Fruit fly (Drosophila melanogaster) whole organism, embryonic: ENCODE results near the gene Parg.

ENCODE experiments used
- Ada2b ChIP-seq: fragments of 200-800 bp; sonication (Bioruptor generic); IDR thresholded peaks from 2 replicates; pipeline ENCODE4 v1.3.6; 2022; ENCODE audit warnings: missing biosample characterization, missing genetic modification characterization
- B-H2 ChIP-seq: fragments of 200-800 bp; sonication (Bioruptor generic); optimal IDR thresholded peaks from 2 replicates; lab custom pipeline; 2018; ENCODE audit warnings: missing biosample characterization, mild to moderate bottlenecking, missing genetic modification characterization
- CG10543 ChIP-seq: fragments of 200-800 bp; sonication (Bioruptor generic); optimal IDR thresholded peaks from 3 replicates; lab custom pipeline; 2017; ENCODE audit warnings: missing biosample characterization, mild to moderate bottlenecking, missing genetic modification characterization, moderate library complexity
- CG10565 ChIP-seq: fragments of 200-800 bp; sonication (Bioruptor generic); optimal IDR thresholded peaks from 3 replicates; lab custom pipeline; 2016; ENCODE audit warnings: missing biosample characterization, mild to moderate bottlenecking, missing genetic modification characterization
- CG10959 ChIP-seq: fragments of 200-800 bp; sonication (Bioruptor generic); IDR thresholded peaks from 2 replicates; pipeline ENCODE4 v1.3.6; 2022; ENCODE audit warnings: missing biosample characterization, missing genetic modification characterization
- CG11398 ChIP-seq: fragments of 200-800 bp; sonication (Bioruptor generic); optimal IDR thresholded peaks from 2 replicates; lab custom pipeline; 2016; ENCODE audit warnings: missing biosample characterization, missing genetic modification characterization
- CG16815 ChIP-seq: fragments of 200-800 bp; sonication (Bioruptor generic); optimal IDR thresholded peaks from 3 replicates; lab custom pipeline; 2017; ENCODE audit warnings: missing biosample characterization, mild to moderate bottlenecking, missing genetic modification characterization
- CG1832 ChIP-seq: fragments of 200-800 bp; sonication (Bioruptor generic); optimal IDR thresholded peaks from 2 replicates; lab custom pipeline; 2017; ENCODE audit warnings: missing biosample characterization, mild to moderate bottlenecking, missing genetic modification characterization, inconsistent platforms
- CG2875 ChIP-seq: fragments of 200-800 bp; sonication (Bioruptor generic); optimal IDR thresholded peaks from 2 replicates; lab custom pipeline; 2017; ENCODE audit warnings: missing biosample characterization, mild to moderate bottlenecking, missing genetic modification characterization, missing genetic modification reagents
- CG34376 ChIP-seq: fragments of 200-800 bp; sonication (Bioruptor generic); optimal IDR thresholded peaks from 2 replicates; lab custom pipeline; 2018; ENCODE audit warnings: missing biosample characterization, mild to moderate bottlenecking, missing genetic modification characterization
- CG4328 ChIP-seq: fragments of 200-800 bp; sonication (Bioruptor generic); optimal IDR thresholded peaks from 3 replicates; lab custom pipeline; 2017; ENCODE audit warnings: missing biosample characterization, missing genetic modification reagents, missing genetic modification characterization
- CG5180 ChIP-seq: fragments of 200-800 bp; sonication (Bioruptor generic); optimal IDR thresholded peaks from 3 replicates; lab custom pipeline; 2017; ENCODE audit warnings: missing biosample characterization, missing genetic modification characterization, mild to moderate bottlenecking, moderate library complexity, missing genetic modification reagents
- CG6175 ChIP-seq: fragments of 200-800 bp; sonication (Bioruptor generic); IDR thresholded peaks from 3 replicates; pipeline ENCODE4 v1.3.6; 2022; ENCODE audit warnings: missing biosample characterization, missing genetic modification characterization
- CG7745 ChIP-seq: fragments of 200-800 bp; sonication (Bioruptor generic); optimal IDR thresholded peaks from 2 replicates; lab custom pipeline; 2018; ENCODE audit warnings: missing biosample characterization, mild to moderate bottlenecking, missing genetic modification characterization, moderate library complexity
- CG7839 ChIP-seq: fragments of 200-800 bp; sonication (Bioruptor generic); optimal IDR thresholded peaks from 3 replicates; lab custom pipeline; 2018; ENCODE audit warnings: missing biosample characterization, mild to moderate bottlenecking, missing genetic modification characterization, moderate library complexity
- CG8281 ChIP-seq: fragments of 200-800 bp; sonication (Bioruptor generic); optimal IDR thresholded peaks from 2 replicates; lab custom pipeline; 2018; ENCODE audit warnings: missing biosample characterization, mild to moderate bottlenecking, missing genetic modification characterization, moderate library complexity
- CG8765 ChIP-seq: fragments of 200-800 bp; sonication (Bioruptor generic); IDR thresholded peaks from 2 replicates; pipeline ENCODE4 v1.3.6; 2022; ENCODE audit warnings: missing biosample characterization, missing genetic modification characterization
- Dp ChIP-seq: fragments of 200-800 bp; sonication (Bioruptor generic); optimal IDR thresholded peaks from 2 replicates; lab custom pipeline; 2018; ENCODE audit warnings: missing biosample characterization, mild to moderate bottlenecking, missing genetic modification characterization, moderate library complexity
- E2f1 ChIP-seq: fragments of 200-800 bp; sonication (Bioruptor generic); IDR thresholded peaks from 2 replicates; pipeline ENCODE4 v1.3.6; 2022; ENCODE audit warnings: missing biosample characterization, missing genetic modification characterization
- E2f2 ChIP-seq: fragments of 200-800 bp; sonication (Bioruptor generic); IDR thresholded peaks from 2 replicates; pipeline ENCODE4 v1.3.6; 2022; ENCODE audit warnings: missing biosample characterization, missing genetic modification characterization
- Ets97D ChIP-seq: fragments of 200-800 bp; sonication (Bioruptor generic); optimal IDR thresholded peaks from 3 replicates; lab custom pipeline; 2016; ENCODE audit warnings: missing biosample characterization, missing genetic modification characterization
- HLH3B ChIP-seq: fragments of 200-800 bp; sonication (Bioruptor generic); IDR thresholded peaks from 2 replicates; pipeline ENCODE4 v1.3.6; 2022; ENCODE audit warnings: missing biosample characterization, missing genetic modification characterization
- Hmr ChIP-seq: fragments of 200-800 bp; sonication (Bioruptor generic); optimal IDR thresholded peaks from 3 replicates; lab custom pipeline; 2017; ENCODE audit warnings: mild to moderate bottlenecking, missing biosample characterization, missing genetic modification reagents, missing genetic modification characterization
- Hr3 ChIP-seq: fragments of 200-800 bp; sonication (Bioruptor generic); optimal IDR thresholded peaks from 3 replicates; lab custom pipeline; 2016; ENCODE audit warnings: missing biosample characterization, missing genetic modification characterization
- Hr39 ChIP-seq: fragments of >200 bp; optimal IDR thresholded peaks from 2 replicates; lab custom pipeline; 2017
- Hsf ChIP-seq: fragments of 200-800 bp; sonication (Bioruptor generic); optimal IDR thresholded peaks from 3 replicates; lab custom pipeline; 2016; ENCODE audit warnings: missing biosample characterization, missing genetic modification characterization
- Lim3 ChIP-seq: fragments of 200-800 bp; sonication (Bioruptor generic); IDR thresholded peaks from 2 replicates; pipeline ENCODE4 v1.3.6; 2022; ENCODE audit warnings: missing biosample characterization, missing genetic modification characterization
- NC2α ChIP-seq: fragments of 200-800 bp; sonication (Bioruptor generic); optimal IDR thresholded peaks from 2 replicates; lab custom pipeline; 2016; ENCODE audit warnings: missing biosample characterization, missing genetic modification characterization
- NFAT ChIP-seq: fragments of 200-800 bp; sonication (Bioruptor generic); IDR thresholded peaks from 2 replicates; pipeline ENCODE4 v1.3.6; 2022; ENCODE audit warnings: missing biosample characterization, missing genetic modification characterization
- NK7.1 ChIP-seq: fragments of 200-800 bp; sonication (Bioruptor generic); optimal IDR thresholded peaks from 3 replicates; lab custom pipeline; 2016; ENCODE audit warnings: missing biosample characterization, missing genetic modification characterization
- Six4 ChIP-seq: fragments of 200-800 bp; sonication (Bioruptor generic); optimal IDR thresholded peaks from 2 replicates; lab custom pipeline; 2016; ENCODE audit warnings: missing biosample characterization, missing genetic modification characterization
- ase ChIP-seq: fragments of 200-800 bp; sonication (Bioruptor generic); IDR thresholded peaks from 3 replicates; pipeline ENCODE4 v1.3.6; 2022; ENCODE audit warnings: missing biosample characterization, missing genetic modification characterization
- dmrt99B ChIP-seq: fragments of 200-800 bp; sonication (Bioruptor generic); optimal IDR thresholded peaks from 2 replicates; lab custom pipeline; 2018; ENCODE audit warnings: missing biosample characterization, mild to moderate bottlenecking, missing genetic modification characterization, moderate library complexity
- fd3F ChIP-seq: fragments of 200-800 bp; sonication (Bioruptor generic); optimal IDR thresholded peaks from 2 replicates; lab custom pipeline; 2018; ENCODE audit warnings: missing biosample characterization, mild to moderate bottlenecking, missing genetic modification characterization, moderate library complexity
- fd96Cb ChIP-seq: fragments of 200-800 bp; sonication (Bioruptor generic); optimal IDR thresholded peaks from 2 replicates; lab custom pipeline; 2018; ENCODE audit warnings: missing biosample characterization, mild to moderate bottlenecking, missing genetic modification characterization, moderate library complexity
- grau ChIP-seq: fragments of 200-800 bp; optimal IDR thresholded peaks from 3 replicates; lab custom pipeline; 2019; ENCODE audit warnings: missing biosample characterization, mild to moderate bottlenecking, missing genetic modification characterization, moderate library complexity
- gt ChIP-seq: fragments of 200-800 bp; sonication (Bioruptor generic); IDR thresholded peaks from 2 replicates; pipeline ENCODE4 v1.3.6; 2022; ENCODE audit warnings: missing biosample characterization, missing genetic modification characterization
- ham ChIP-seq: fragments of 200-800 bp; sonication (Bioruptor generic); IDR thresholded peaks from 2 replicates; pipeline ENCODE4 v1.3.6; 2022; ENCODE audit warnings: missing biosample characterization, missing genetic modification characterization
- hb ChIP-seq: fragments of 200-800 bp; sonication (Bioruptor generic); IDR thresholded peaks from 3 replicates; pipeline ENCODE4 v1.3.6; 2022; ENCODE audit warnings: missing biosample characterization, missing genetic modification characterization; ENCODE audit not compliant: partially characterized antibody
- lbe ChIP-seq: fragments of 200-800 bp; sonication (Bioruptor generic); optimal IDR thresholded peaks from 2 replicates; lab custom pipeline; 2016; ENCODE audit warnings: missing biosample characterization, mild to moderate bottlenecking, missing genetic modification characterization
- odd ChIP-seq: fragments of 200-800 bp; sonication (Bioruptor generic); optimal IDR thresholded peaks from 2 replicates; lab custom pipeline; 2017; ENCODE audit warnings: missing biosample characterization, mild to moderate bottlenecking, missing genetic modification characterization
- phol ChIP-seq: fragments of 200-800 bp; sonication (Bioruptor generic); optimal IDR thresholded peaks from 3 replicates; lab custom pipeline; 2018; ENCODE audit warnings: missing biosample characterization, mild to moderate bottlenecking, missing genetic modification characterization, moderate library complexity
- pita ChIP-seq: fragments of 200-800 bp; sonication (Bioruptor generic); optimal IDR thresholded peaks from 2 replicates; lab custom pipeline; 2017; ENCODE audit warnings: missing biosample characterization, mild to moderate bottlenecking, missing genetic modification characterization
- pros ChIP-seq: fragments of 200-800 bp; sonication (Bioruptor generic); optimal IDR thresholded peaks from 3 replicates; lab custom pipeline; 2019; ENCODE audit warnings: missing biosample characterization, mild to moderate bottlenecking, missing genetic modification characterization, moderate library complexity
- stc ChIP-seq: fragments of 200-800 bp; sonication (Bioruptor generic); IDR thresholded peaks from 2 replicates; pipeline ENCODE4 v1.3.6; 2022; ENCODE audit warnings: missing biosample characterization, missing genetic modification characterization
- tin ChIP-seq: fragments of 200-800 bp; sonication (Bioruptor generic); optimal IDR thresholded peaks from 3 replicates; lab custom pipeline; 2016; ENCODE audit warnings: missing biosample characterization, missing genetic modification characterization
- toy ChIP-seq: fragments of 200-800 bp; sonication (Bioruptor generic); IDR thresholded peaks from 2 replicates; pipeline ENCODE4 v1.3.6; 2022; ENCODE audit warnings: missing biosample characterization, missing genetic modification characterization
- ttk ChIP-seq: fragments of 200-800 bp; sonication (Bioruptor generic); IDR thresholded peaks from 2 replicates; pipeline ENCODE4 v2.1.2; 2022; ENCODE audit warnings: missing biosample characterization, missing genetic modification characterization
- vfl ChIP-seq: fragments of 200-800 bp; sonication (Bioruptor generic); optimal IDR thresholded peaks from 2 replicates; lab custom pipeline; 2016; ENCODE audit warnings: missing biosample characterization, missing genetic modification characterization
- vnd ChIP-seq: fragments of 200-800 bp; sonication (Bioruptor generic); IDR thresholded peaks from 3 replicates; pipeline ENCODE4 v1.3.6; 2022; ENCODE audit warnings: missing biosample characterization, missing genetic modification characterization; ENCODE audit not compliant: partially characterized antibody

Parg gene

dm6 chrX:3693989-3694769 is 22.9 kb upstream of the Parg start (continued):
- TF ChIP-seq fd96Cb (tag; lab: Kevin White, UChicago) (peak; percentile 57), B-H2 (GFP tag; lab: Kevin White, UChicago) (no peak), CG16815 (peak; percentile 57), odd (peak; percentile 47), Hr3 (GFP tag; lab: Kevin White, UChicago) (peak; percentile 53), hb (no peak), ham (GFP tag; lab: Robert Waterston, UW) (no peak), pita (no peak), HLH3B (GFP tag; lab: Robert Waterston, UW) (no peak), CG11398 (GFP tag; lab: Kevin White, UChicago) (no peak), pros (GFP tag; lab: Kevin White, UChicago) (no peak), CG8281 (tag; lab: Kevin White, UChicago) (peak; percentile 34), lbe (GFP tag; lab: Kevin White, UChicago) (no peak), tin (GFP tag; lab: Kevin White, UChicago) (peak; percentile 42), NC2α (GFP tag; lab: Kevin White, UChicago) (peak; percentile 32), Ets97D (GFP tag; lab: Kevin White, UChicago) (peak; percentile 24), toy (GFP tag; lab: Robert Waterston, UW) (no peak), fd3F (no peak), CG8765 (GFP tag; lab: Robert Waterston, UW) (no peak), E2f1 (GFP tag; lab: Robert Waterston, UW) (0 out of 2 replicates have a peak, but pooled peaks have one; percentile 8), Hsf (GFP tag; lab: Kevin White, UChicago) (peak; percentile 42), CG6175 (no peak), CG5180 (GFP tag; lab: Kevin White, UChicago) (peak; percentile 66), phol (tag; lab: Kevin White, UChicago) (peak; percentile 75), CG7839 (peak; percentile 74), CG4328 (GFP tag; lab: Kevin White, UChicago) (no peak), vfl (GFP tag; lab: Kevin White, UChicago) (no peak), gt (GFP tag; lab: Robert Waterston, UW) (no peak), Ada2b (GFP tag; lab: Robert Waterston, UW) (peak; percentile 4; the same call in 1 of the 2 replicates), stc (peak; percentile 40; the same call in 1 of the 2 replicates), CG10565 (GFP tag; lab: Kevin White, UChicago) (no peak), CG7745 (tag; lab: Kevin White, UChicago) (no peak), grau (tag; lab: Kevin White, UChicago) (peak; percentile 59), dmrt99B (tag; lab: Kevin White, UChicago) (peak; percentile 75), Hr39 (lab: Kevin White, UChicago) (no peak), Hmr (peak; percentile 35), CG10543 (GFP tag; lab: Kevin White, UChicago) (no peak), E2f2 (GFP tag; lab: Robert Waterston, UW) (0 out of 2 replicates have a peak, but pooled peaks have one; percentile 10), CG10959 (GFP tag; lab: Robert Waterston, UW) (no peak), NFAT (GFP tag; lab: Robert Waterston, UW) (no peak), CG34376 (GFP tag; lab: Kevin White, UChicago) (no peak), NK7.1 (GFP tag; lab: Kevin White, UChicago) (peak; percentile 16), CG2875 (GFP tag; lab: Kevin White, UChicago) (peak; percentile 57), ttk (GFP tag; lab: Robert Waterston, UW) (no peak), Dp (GFP tag; lab: Kevin White, UChicago) (no peak), CG1832 (GFP tag; lab: Kevin White, UChicago) (no peak), ase (GFP tag; lab: Robert Waterston, UW) (no peak), Six4 (peak; percentile 51), vnd (GFP tag; lab: Robert Waterston, UW) (no peak), Lim3 (GFP tag; lab: Robert Waterston, UW) (no peak)
